Worm (Caenorhabditis elegans) whole organism, L3 larva: ENCODE measurements around the gene nlp-41.
A peak's percentile ranks its signal among the peaks of the same experiment; 100 is the strongest.

ENCODE experiments used
- ama-1 ChIP-seq: fragments of 150-350 bp; optimal IDR thresholded peaks from 2 replicates; lab custom pipeline; 2018
- ceh-16 ChIP-seq: sonication (generic microtip); optimal IDR thresholded peaks from 2 replicates; lab custom pipeline; 2017; ENCODE audit warnings: missing biosample characterization, missing genetic modification characterization
- ceh-28 ChIP-seq: fragments of 150-350 bp; optimal IDR thresholded peaks from 2 replicates; lab custom pipeline; 2014; ENCODE audit warnings: missing biosample characterization, missing genetic modification reagents, missing genetic modification characterization
- ceh-82 ChIP-seq: fragments of 150-350 bp; optimal IDR thresholded peaks from 2 replicates; lab custom pipeline; 2014; ENCODE audit warnings: missing biosample characterization, missing genetic modification characterization
- ceh-9 ChIP-seq: sonication (generic microtip); optimal IDR thresholded peaks from 2 replicates; lab custom pipeline; 2018; ENCODE audit warnings: missing biosample characterization, missing genetic modification characterization
- daf-12 ChIP-seq: fragments of 150-350 bp; optimal IDR thresholded peaks from 2 replicates; lab custom pipeline; 2014; ENCODE audit warnings: missing biosample characterization, missing genetic modification reagents, missing genetic modification characterization
- elt-2 ChIP-seq: sonication (generic microtip); optimal IDR thresholded peaks from 2 replicates; lab custom pipeline; 2016; ENCODE audit warnings: missing genetic modification reagents, mild to moderate bottlenecking, missing genetic modification characterization, missing compliant biosample characterization
- elt-3 ChIP-seq, 3 experiments: fragments of 150-350 bp in 1 of 3; sonication (generic microtip) in 2 of 3; optimal IDR thresholded peaks; 2 replicates in 2 of 3; 4 replicates in 1 of 3; lab custom pipeline; 2014 to 2017; ENCODE audit warnings: missing biosample characterization in 3 of 3, missing genetic modification characterization in 3 of 3
- eor-1 ChIP-seq, 2 experiments: fragments of 150-350 bp; optimal IDR thresholded peaks; 2 replicates each; lab custom pipeline; 2014 to 2018; ENCODE audit warnings: missing biosample characterization in 2 of 2, missing genetic modification characterization in 2 of 2
- fkh-10 ChIP-seq: sonication (generic microtip); optimal IDR thresholded peaks from 2 replicates; lab custom pipeline; 2017; ENCODE audit warnings: missing biosample characterization, missing genetic modification reagents, missing genetic modification characterization
- fkh-2 ChIP-seq: fragments of 150-350 bp; optimal IDR thresholded peaks from 2 replicates; lab custom pipeline; 2014; ENCODE audit warnings: missing biosample characterization, missing genetic modification reagents, missing genetic modification characterization
- fos-1 ChIP-seq: fragments of 150-350 bp; optimal IDR thresholded peaks from 2 replicates; lab custom pipeline; 2014; ENCODE audit warnings: missing biosample characterization, missing genetic modification characterization
- hmg-11 ChIP-seq: sonication (generic microtip); optimal IDR thresholded peaks from 2 replicates; lab custom pipeline; 2016; ENCODE audit warnings: missing genetic modification characterization, missing compliant biosample characterization
- jun-1 ChIP-seq: fragments of 150-350 bp; optimal IDR thresholded peaks from 2 replicates; lab custom pipeline; 2014; ENCODE audit warnings: missing biosample characterization, missing genetic modification reagents, missing genetic modification characterization
- lin-15B ChIP-seq: fragments of 150-350 bp; optimal IDR thresholded peaks from 2 replicates; lab custom pipeline; 2014; ENCODE audit warnings: missing biosample characterization, missing genetic modification characterization
- lin-39 ChIP-seq: fragments of 150-350 bp; optimal IDR thresholded peaks from 2 replicates; lab custom pipeline; 2018; ENCODE audit warnings: missing biosample characterization, missing genetic modification reagents, missing genetic modification characterization
- lsy-12 ChIP-seq: sonication (generic microtip); optimal IDR thresholded peaks from 2 replicates; lab custom pipeline; 2016; ENCODE audit warnings: mild to moderate bottlenecking, missing genetic modification characterization, missing compliant biosample characterization
- mdl-1 ChIP-seq: fragments of 150-350 bp; optimal IDR thresholded peaks from 2 replicates; lab custom pipeline; 2014; ENCODE audit warnings: missing biosample characterization, missing genetic modification characterization
- mml-1 ChIP-seq: fragments of 150-350 bp; sonication (generic microtip); optimal IDR thresholded peaks from 3 replicates; lab custom pipeline; 2014; ENCODE audit warnings: missing biosample characterization, missing genetic modification characterization
- nfya-1 ChIP-seq: sonication (generic microtip); optimal IDR thresholded peaks from 2 replicates; lab custom pipeline; 2017; ENCODE audit warnings: missing genetic modification characterization, mild to moderate bottlenecking, missing compliant biosample characterization, antibody characterized with exemption, moderate library complexity; ENCODE audit not compliant: insufficient read depth
- nhr-11 ChIP-seq: fragments of 150-350 bp; optimal IDR thresholded peaks from 2 replicates; lab custom pipeline; 2014; ENCODE audit warnings: missing biosample characterization, missing genetic modification characterization
- nhr-12 ChIP-seq: fragments of 150-350 bp; optimal IDR thresholded peaks from 2 replicates; lab custom pipeline; 2014; ENCODE audit warnings: missing biosample characterization, missing genetic modification characterization
- nhr-23 ChIP-seq: fragments of 150-350 bp; optimal IDR thresholded peaks from 2 replicates; lab custom pipeline; 2014; ENCODE audit warnings: missing biosample characterization, missing genetic modification reagents, missing genetic modification characterization
- nhr-237 ChIP-seq: fragments of 150-350 bp; optimal IDR thresholded peaks from 2 replicates; lab custom pipeline; 2014; ENCODE audit warnings: missing biosample characterization, missing genetic modification characterization
- nhr-28 ChIP-seq: fragments of 150-350 bp; optimal IDR thresholded peaks from 2 replicates; lab custom pipeline; 2014; ENCODE audit warnings: missing biosample characterization, missing genetic modification characterization
- nhr-43 ChIP-seq: sonication (generic microtip); optimal IDR thresholded peaks from 2 replicates; lab custom pipeline; 2016; ENCODE audit warnings: mild to moderate bottlenecking, missing genetic modification characterization, missing compliant biosample characterization; ENCODE audit not compliant: poor library complexity, severe bottlenecking
- nhr-76 ChIP-seq: fragments of 150-350 bp; sonication (generic microtip); optimal IDR thresholded peaks from 5 replicates; lab custom pipeline; 2014; ENCODE audit warnings: missing biosample characterization, missing genetic modification characterization
- nhr-77 ChIP-seq: fragments of 150-350 bp; optimal IDR thresholded peaks from 2 replicates; lab custom pipeline; 2014; ENCODE audit warnings: missing biosample characterization, missing genetic modification characterization
- pha-4 ChIP-seq: fragments of 150-350 bp; optimal IDR thresholded peaks from 2 replicates; lab custom pipeline; 2014; ENCODE audit warnings: missing biosample characterization, missing genetic modification reagents, missing genetic modification characterization
- pqm-1 ChIP-seq: fragments of 150-350 bp; optimal IDR thresholded peaks from 2 replicates; lab custom pipeline; 2017; ENCODE audit warnings: missing biosample characterization, missing genetic modification characterization, inconsistent platforms
- sea-2 ChIP-seq: fragments of 150-350 bp; sonication (generic microtip); optimal IDR thresholded peaks from 4 replicates; lab custom pipeline; 2014; ENCODE audit warnings: missing biosample characterization, missing genetic modification reagents, missing genetic modification characterization
- skn-1 ChIP-seq: fragments of 150-350 bp; optimal IDR thresholded peaks from 2 replicates; lab custom pipeline; 2014; ENCODE audit warnings: missing biosample characterization, missing genetic modification characterization
- snpc-4 ChIP-seq: fragments of 150-350 bp; optimal IDR thresholded peaks from 2 replicates; lab custom pipeline; 2014; ENCODE audit warnings: missing biosample characterization, missing genetic modification characterization
- tbx-2 ChIP-seq: sonication (generic microtip); optimal IDR thresholded peaks from 2 replicates; lab custom pipeline; 2016; ENCODE audit warnings: mild to moderate bottlenecking, missing genetic modification characterization, missing compliant biosample characterization
- zag-1 ChIP-seq: fragments of 150-350 bp; optimal IDR thresholded peaks from 2 replicates; lab custom pipeline; 2014; ENCODE audit warnings: missing biosample characterization, missing genetic modification characterization
- ztf-11 ChIP-seq: fragments of 150-350 bp; optimal IDR thresholded peaks from 2 replicates; lab custom pipeline; 2014; ENCODE audit warnings: missing biosample characterization, missing genetic modification characterization

nlp-41 gene

DNA sequence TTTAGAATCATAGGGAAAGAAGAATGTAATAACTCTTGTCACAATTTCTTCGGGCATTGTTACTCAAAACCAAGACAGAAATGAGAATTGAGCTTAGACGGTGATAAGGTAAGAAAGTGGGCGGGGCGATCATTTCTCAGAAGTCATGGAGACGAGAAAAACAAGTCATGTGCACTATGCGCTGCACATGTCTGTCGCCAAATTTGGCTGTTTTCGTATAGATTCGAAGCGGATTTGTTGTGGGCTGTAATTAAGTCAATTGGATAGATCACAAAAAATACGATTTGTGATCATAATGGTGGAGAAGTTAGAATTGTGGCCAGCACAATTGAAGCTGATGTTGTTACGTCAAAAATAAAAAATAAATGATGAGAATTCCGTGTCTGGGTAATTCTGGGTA lies 41.0 kb downstream of the nlp-41 start, which contains the start of gene C01G12.7:
Gene C01G12.7, minus strand, starts transcription at position 195 of the 400 bp plus-strand sequence.
- TF ChIP-seq ceh-9 (tag; lab: Kevin White, UChicago) (no peak), nhr-28 (tag; lab: Kevin White, UChicago) (no peak), zag-1 (tag; lab: Kevin White, UChicago) (no peak), nhr-11 (peak; percentile 11), pha-4 (tag; lab: Kevin White, UChicago) (no peak), ceh-28 (tag; lab: Kevin White, UChicago) (no peak), fkh-10 (GFP tag; lab: Kevin White, UChicago) (no peak)

DNA sequence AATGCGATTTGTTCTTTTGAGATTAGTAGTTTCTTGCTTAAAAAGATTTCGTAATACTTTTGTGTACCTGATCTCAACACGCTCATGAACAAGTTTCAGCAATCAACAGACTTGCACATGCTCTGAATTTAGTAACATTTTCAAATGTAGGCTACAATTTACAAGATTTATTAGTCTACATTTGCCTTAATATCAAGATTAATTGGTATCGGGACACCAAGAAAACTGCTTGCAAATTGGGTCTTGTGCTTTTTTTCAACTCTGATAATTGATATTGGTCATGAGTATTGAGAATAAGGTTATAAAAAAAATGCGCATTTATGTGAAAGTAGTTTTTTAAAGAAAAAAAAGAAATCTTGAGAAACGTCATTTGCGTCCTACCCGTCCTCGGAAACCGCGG lies 41.9 kb downstream of the nlp-41 start:
- TF ChIP-seq fos-1 (tag; lab: Kevin White, UChicago), result no peak
- no peak for TF ChIP-seq nfya-1 (tag; lab: Kevin White, UChicago)
- peak; percentile 86 for TF ChIP-seq nhr-11

ce11 chrII:14593281-14593680 lies 42.6 kb downstream of the nlp-41 start, which contains the start of gene catp-4:
Gene catp-4 (plus strand): TSS chrII:14593581.
- TF ChIP-seq pqm-1 (tag; lab: Kevin White, UChicago) (no peak), fos-1 (tag; lab: Kevin White, UChicago) (no peak)

DNA sequence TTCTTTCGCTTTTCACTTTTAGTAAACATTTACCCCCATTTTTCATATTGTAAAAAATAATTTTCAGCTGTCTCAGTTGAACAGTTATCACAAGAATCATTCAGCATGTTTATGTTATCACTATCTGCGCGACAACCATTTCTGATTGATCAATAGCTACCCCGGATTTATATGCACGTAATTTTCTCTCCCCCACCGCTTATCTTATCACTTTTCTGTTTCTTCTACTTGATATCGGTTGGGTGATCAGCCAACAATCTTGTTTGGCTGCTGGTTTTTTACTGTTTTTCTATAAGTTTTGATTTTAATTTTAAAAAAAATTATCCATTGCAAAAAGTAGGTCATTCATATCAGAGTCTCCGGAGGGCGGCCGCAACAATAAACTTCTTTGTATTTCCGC lies 47.1 kb downstream of the nlp-41 start:
- TF ChIP-seq elt-3 (tag; optimal IDR thresholded peaks at IDR 0.05; lab: Kevin White, UChicago), result peak in 2 of 3 experiments; percentile 90 to 94
- TF ChIP-seq skn-1, result no peak
- TF ChIP-seq ceh-82 (tag; lab: Kevin White, UChicago), result no peak
- TF ChIP-seq lin-39, result no peak
- TF ChIP-seq nhr-76 (tag; lab: Kevin White, UChicago), result no peak
- no peak for TF ChIP-seq mml-1 (tag; lab: Kevin White, UChicago)

DNA sequence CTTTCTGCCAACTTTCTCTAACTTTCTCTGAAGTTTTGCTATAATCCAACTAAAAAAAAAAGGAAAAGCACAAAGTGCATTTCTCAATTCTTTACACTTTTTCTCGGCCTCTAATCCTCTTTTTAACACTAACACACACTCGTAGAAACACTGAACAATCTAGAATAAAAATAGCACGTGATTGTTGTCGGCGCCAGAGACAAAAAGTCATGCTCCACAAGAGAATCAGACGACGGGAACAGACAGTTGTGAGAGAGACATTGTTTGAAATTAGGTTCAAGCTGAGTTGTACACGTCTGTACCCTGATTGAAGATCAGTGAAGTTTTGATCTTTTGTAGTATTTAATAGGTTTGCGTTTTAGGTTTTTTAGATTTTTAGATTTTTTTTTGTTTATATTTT lies 47.7 kb downstream of the nlp-41 start:
- TF ChIP-seq nhr-43 (tag; lab: Kevin White, UChicago) (peak; percentile 23), skn-1 (peak; percentile 50), daf-12 (tag; lab: Kevin White, UChicago) (no peak), pqm-1 (tag; lab: Kevin White, UChicago) (peak; percentile 95), snpc-4 (tag; lab: Kevin White, UChicago) (no peak), sea-2 (GFP tag; lab: Kevin White, UChicago) (no peak), nhr-28 (tag; lab: Kevin White, UChicago) (no peak), mdl-1 (tag; lab: Kevin White, UChicago) (no peak), lin-15B (peak; percentile 37), eor-1 (tag; optimal IDR thresholded peaks at IDR 0.05; lab: Kevin White, UChicago) (no peak), mml-1 (tag; lab: Kevin White, UChicago) (peak; percentile 30), nhr-12 (tag; lab: Kevin White, UChicago) (no peak), ceh-16 (no peak), nfya-1 (tag; lab: Kevin White, UChicago) (peak; percentile 81), jun-1 (tag; lab: Kevin White, UChicago) (peak; percentile 65), elt-2 (tag; lab: Kevin White, UChicago) (peak; percentile 85), nhr-11 (peak; percentile 78), ama-1 (lab: Kevin White, UChicago) (peak; percentile 53), fkh-2 (tag; lab: Kevin White, UChicago) (peak; percentile 74), tbx-2 (tag; lab: Kevin White, UChicago) (no peak), nhr-77 (peak; percentile 9)

- TF ChIP-seq ztf-11 (tag; lab: Kevin White, UChicago) (no peak), pha-4 (tag; lab: Kevin White, UChicago) (peak; percentile 58), hmg-11 (no peak), nhr-77 (no peak), elt-2 (tag; lab: Kevin White, UChicago) (no peak), lin-39 (no peak), nhr-11 (no peak), ceh-9 (tag; lab: Kevin White, UChicago) (no peak), lsy-12 (tag; lab: Kevin White, UChicago) (no peak), ceh-28 (tag; lab: Kevin White, UChicago) (no peak), nhr-237 (tag; lab: Kevin White, UChicago) (no peak), fkh-2 (tag; lab: Kevin White, UChicago) (no peak), skn-1 (no peak), pqm-1 (tag; lab: Kevin White, UChicago) (peak; percentile 35), nhr-12 (tag; lab: Kevin White, UChicago) (no peak), lin-15B (no peak), fkh-10 (GFP tag; lab: Kevin White, UChicago) (no peak), nhr-76 (tag; lab: Kevin White, UChicago) (no peak), nhr-23 (no peak), ceh-82 (tag; lab: Kevin White, UChicago) (no peak), ama-1 (lab: Kevin White, UChicago) (peak; percentile 75), nhr-43 (tag; lab: Kevin White, UChicago) (no peak)
Measured at ce11 chrII:14599284-14599862, 48.7 kb downstream of the nlp-41 start.
